Worm (Caenorhabditis elegans) whole organism, L2 larva: ENCODE measurements around the gene srw-95.

Source experiments
- C34F6.9 ChIP-seq: fragments of 150-350 bp; optimal IDR thresholded peaks from 2 replicates; lab custom pipeline; 2014; ENCODE audit warnings: missing biosample characterization, missing genetic modification characterization
- F13H6.1 ChIP-seq: sonication (generic microtip); optimal IDR thresholded peaks from 2 replicates; lab custom pipeline; 2016; ENCODE audit warnings: missing genetic modification characterization, missing compliant biosample characterization
- R02D3.7 ChIP-seq: fragments of 150-350 bp; optimal IDR thresholded peaks from 2 replicates; lab custom pipeline; 2014; ENCODE audit warnings: missing biosample characterization, missing genetic modification characterization
- Y55F3AM.14 ChIP-seq: fragments of 200-800 bp; sonication (Bioruptor generic); optimal IDR thresholded peaks from 2 replicates; lab custom pipeline; 2018; ENCODE audit warnings: mild to moderate bottlenecking, missing genetic modification characterization, missing compliant biosample characterization
- ZK546.5 ChIP-seq: sonication (generic microtip); optimal IDR thresholded peaks from 2 replicates; lab custom pipeline; 2017; ENCODE audit warnings: missing biosample characterization, missing genetic modification characterization
- alr-1 ChIP-seq: fragments of 150-350 bp; optimal IDR thresholded peaks from 2 replicates; lab custom pipeline; 2014; ENCODE audit warnings: missing biosample characterization, missing genetic modification characterization
- ama-1 ChIP-seq: fragments of 150-350 bp; optimal IDR thresholded peaks from 2 replicates; lab custom pipeline; 2018; ENCODE audit warnings: inconsistent platforms
- blmp-1 ChIP-seq: sonication (generic microtip); optimal IDR thresholded peaks from 2 replicates; lab custom pipeline; 2017; ENCODE audit warnings: missing genetic modification characterization, mild to moderate bottlenecking, missing compliant biosample characterization, antibody characterized with exemption, moderate library complexity; ENCODE audit not compliant: insufficient read depth
- ceh-16 ChIP-seq: fragments of 150-350 bp; optimal IDR thresholded peaks from 2 replicates; lab custom pipeline; 2014; ENCODE audit warnings: missing biosample characterization, missing genetic modification characterization
- ceh-82 ChIP-seq: fragments of 150-350 bp; optimal IDR thresholded peaks from 2 replicates; lab custom pipeline; 2014; ENCODE audit warnings: missing biosample characterization, missing genetic modification characterization
- crh-2 ChIP-seq: sonication (generic microtip); optimal IDR thresholded peaks from 2 replicates; lab custom pipeline; 2017; ENCODE audit warnings: missing biosample characterization, missing genetic modification characterization
- dmd-4 ChIP-seq: sonication (generic microtip); optimal IDR thresholded peaks from 2 replicates; lab custom pipeline; 2017; ENCODE audit warnings: missing biosample characterization, missing genetic modification characterization
- egl-27 ChIP-seq: sonication (generic microtip); optimal IDR thresholded peaks from 3 replicates; lab custom pipeline; 2017; ENCODE audit warnings: missing biosample characterization, missing genetic modification reagents, missing genetic modification characterization
- elt-3 ChIP-seq: sonication (generic microtip); optimal IDR thresholded peaks from 2 replicates; lab custom pipeline; 2017; ENCODE audit warnings: missing biosample characterization, missing genetic modification characterization
- fos-1 ChIP-seq: fragments of 150-350 bp; optimal IDR thresholded peaks from 2 replicates; lab custom pipeline; 2014; ENCODE audit warnings: missing biosample characterization, missing genetic modification characterization
- gmeb-1 ChIP-seq: fragments of 150-350 bp; optimal IDR thresholded peaks from 2 replicates; lab custom pipeline; 2014; ENCODE audit warnings: missing biosample characterization, missing genetic modification characterization
- lin-11 ChIP-seq: fragments of 150-350 bp; sonication (generic microtip); optimal IDR thresholded peaks from 2 replicates; lab custom pipeline; 2014; ENCODE audit warnings: missing biosample characterization, missing genetic modification characterization, inconsistent platforms, mixed read lengths
- lin-39 ChIP-seq: fragments of 150-350 bp; optimal IDR thresholded peaks from 2 replicates; lab custom pipeline; 2014; ENCODE audit warnings: missing biosample characterization, missing genetic modification reagents, missing genetic modification characterization
- lsy-2 ChIP-seq, 2 experiments: fragments of 150-350 bp in 1 of 2; sonication (generic microtip) in 1 of 2; optimal IDR thresholded peaks; 2 replicates each; lab custom pipeline; 2014 to 2017; ENCODE audit warnings: missing biosample characterization in 2 of 2, missing genetic modification characterization in 2 of 2
- mab-5 ChIP-seq: fragments of 150-350 bp; optimal IDR thresholded peaks from 2 replicates; lab custom pipeline; 2014; ENCODE audit warnings: missing biosample characterization, missing genetic modification characterization
- mdl-1 ChIP-seq, 2 experiments: fragments of 150-350 bp in 1 of 2; sonication (generic microtip) in 1 of 2; optimal IDR thresholded peaks; 2 replicates each; lab custom pipeline; 2017; ENCODE audit warnings: missing biosample characterization in 2 of 2, missing genetic modification characterization in 2 of 2
- nhr-10 ChIP-seq: sonication (generic microtip); optimal IDR thresholded peaks from 2 replicates; lab custom pipeline; 2017; ENCODE audit warnings: missing biosample characterization, missing genetic modification characterization
- nhr-12 ChIP-seq: fragments of 150-350 bp; optimal IDR thresholded peaks from 2 replicates; lab custom pipeline; 2014; ENCODE audit warnings: missing biosample characterization, missing genetic modification characterization
- nhr-129 ChIP-seq: fragments of 150-350 bp; optimal IDR thresholded peaks from 2 replicates; lab custom pipeline; 2014; ENCODE audit warnings: missing biosample characterization, missing genetic modification characterization
- nhr-21 ChIP-seq: fragments of 150-350 bp; optimal IDR thresholded peaks from 2 replicates; lab custom pipeline; 2014; ENCODE audit warnings: missing biosample characterization, missing genetic modification characterization
- nhr-23 ChIP-seq: fragments of 150-350 bp; optimal IDR thresholded peaks from 2 replicates; lab custom pipeline; 2014; ENCODE audit warnings: missing biosample characterization, missing genetic modification reagents, missing genetic modification characterization
- nhr-25 ChIP-seq: fragments of 150-350 bp; sonication (generic microtip); optimal IDR thresholded peaks from 3 replicates; lab custom pipeline; 2014; ENCODE audit warnings: missing biosample characterization, missing genetic modification characterization
- nhr-6 ChIP-seq: fragments of 150-350 bp; optimal IDR thresholded peaks from 2 replicates; lab custom pipeline; 2014; ENCODE audit warnings: missing biosample characterization, missing genetic modification characterization
- nhr-77 ChIP-seq: fragments of 150-350 bp; optimal IDR thresholded peaks from 2 replicates; lab custom pipeline; 2014; ENCODE audit warnings: missing biosample characterization, missing genetic modification characterization
- skn-1 ChIP-seq: sonication (generic microtip); optimal IDR thresholded peaks from 2 replicates; lab custom pipeline; 2017; ENCODE audit warnings: missing biosample characterization, missing genetic modification characterization
- sma-3 ChIP-seq: sonication (generic microtip); optimal IDR thresholded peaks from 2 replicates; lab custom pipeline; 2016; ENCODE audit warnings: missing genetic modification reagents, missing genetic modification characterization, missing compliant biosample characterization
- sma-9 ChIP-seq, 2 experiments: fragments of 150-350 bp in 1 of 2; sonication (generic microtip) in 1 of 2; optimal IDR thresholded peaks; 2 replicates each; lab custom pipeline; 2014 to 2016; ENCODE audit warnings: missing genetic modification characterization in 2 of 2, mild to moderate bottlenecking in 1 of 2, missing biosample characterization in 1 of 2, missing compliant biosample characterization in 1 of 2, missing genetic modification reagents in 1 of 2, moderate library complexity in 1 of 2
- snpc-4 ChIP-seq: fragments of 150-350 bp; optimal IDR thresholded peaks from 2 replicates; lab custom pipeline; 2014; ENCODE audit warnings: missing biosample characterization, missing genetic modification characterization
- unc-55 ChIP-seq: fragments of 150-350 bp; sonication (generic microtip); optimal IDR thresholded peaks from 3 replicates; lab custom pipeline; 2014; ENCODE audit warnings: missing biosample characterization, missing genetic modification reagents, missing genetic modification characterization
- zag-1 ChIP-seq: fragments of 150-350 bp; optimal IDR thresholded peaks from 2 replicates; lab custom pipeline; 2014; ENCODE audit warnings: missing biosample characterization, missing genetic modification characterization
- ztf-1 ChIP-seq: fragments of 200-800 bp; sonication (Bioruptor generic); conservative IDR thresholded peaks from 2 replicates; pipeline ENCODE4 v1.3.6; 2022; ENCODE audit warnings: missing genetic modification characterization, missing compliant biosample characterization
- ztf-11 ChIP-seq: sonication (generic microtip); optimal IDR thresholded peaks from 2 replicates; lab custom pipeline; 2017; ENCODE audit warnings: missing biosample characterization, missing genetic modification characterization
- ztf-4 ChIP-seq: fragments of 150-350 bp; optimal IDR thresholded peaks from 2 replicates; lab custom pipeline; 2014; ENCODE audit warnings: missing biosample characterization, missing genetic modification characterization

srw-95 gene

ce11 chrIV:4781123-4781522 is 30.8 kb upstream of the srw-95 start:
- TF ChIP-seq F13H6.1 (tag; lab: Kevin White, UChicago) = peak; percentile 50
- TF ChIP-seq unc-55 = peak; percentile 1
- peak; percentile 7 for TF ChIP-seq nhr-129 (tag; lab: Kevin White, UChicago)
- TF ChIP-seq mdl-1 (tag; optimal IDR thresholded peaks at IDR 0.05; lab: Kevin White, UChicago) = no peak
- no peak for TF ChIP-seq R02D3.7 (tag; lab: Kevin White, UChicago)
- no peak for TF ChIP-seq snpc-4

ce11 chrIV:4788332-4788731 is 23.5 kb upstream of the srw-95 start, which contains the start of gene nhr-104:
Gene nhr-104 (minus strand): TSS chrIV:4788692.
- TF ChIP-seq F13H6.1 (tag; lab: Kevin White, UChicago) (peak; percentile 27), lin-39 (tag; lab: Kevin White, UChicago) (no peak), crh-2 (tag; lab: Kevin White, UChicago) (peak; percentile 68), C34F6.9 (tag; lab: Kevin White, UChicago) (peak; percentile 47), ceh-16 (tag; lab: Kevin White, UChicago) (no peak), nhr-12 (tag; lab: Kevin White, UChicago) (no peak), sma-3 (GFP tag; lab: Kevin White, UChicago) (peak; percentile 59), ztf-4 (no peak), nhr-25 (tag; lab: Kevin White, UChicago) (peak; percentile 60), mdl-1 (tag; optimal IDR thresholded peaks at IDR 0.05; lab: Kevin White, UChicago) (peak in 1 of 2 experiments; percentile 36), Y55F3AM.14 (GFP tag; lab: Kevin White, UChicago) (no peak), nhr-10 (tag; lab: Kevin White, UChicago) (no peak), lsy-2 (tag; optimal IDR thresholded peaks at IDR 0.05; lab: Kevin White, UChicago) (peak in 1 of 2 experiments; percentile 56), ceh-82 (tag; lab: Kevin White, UChicago) (no peak), nhr-6 (tag; lab: Kevin White, UChicago) (no peak), skn-1 (tag; lab: Kevin White, UChicago) (peak; percentile 78), alr-1 (tag; lab: Kevin White, UChicago) (no peak), ama-1 (no peak), blmp-1 (tag; lab: Kevin White, UChicago) (peak; percentile 5), ZK546.5 (tag; lab: Kevin White, UChicago) (no peak), sma-9 (GFP tag; optimal IDR thresholded peaks at IDR 0.05; lab: Kevin White, UChicago) (peak; percentile 74), sma-9 (tag; optimal IDR thresholded peaks at IDR 0.05; lab: Kevin White, UChicago) (no peak), nhr-129 (tag; lab: Kevin White, UChicago) (peak; percentile 86), nhr-21 (tag; lab: Kevin White, UChicago) (peak; percentile 38), ztf-1 (GFP tag; lab: Robert Waterston, UW) (no peak), gmeb-1 (tag; lab: Kevin White, UChicago) (peak; percentile 54), nhr-23 (no peak), snpc-4 (no peak), mab-5 (tag; lab: Kevin White, UChicago) (no peak), ztf-11 (no peak), elt-3 (tag; lab: Kevin White, UChicago) (no peak), lin-11 (tag; lab: Kevin White, UChicago) (no peak), fos-1 (tag; lab: Kevin White, UChicago) (peak; percentile 65), zag-1 (no peak), egl-27 (no peak)
- TF ChIP-seq, all 48 proteins: peak for 14

DNA sequence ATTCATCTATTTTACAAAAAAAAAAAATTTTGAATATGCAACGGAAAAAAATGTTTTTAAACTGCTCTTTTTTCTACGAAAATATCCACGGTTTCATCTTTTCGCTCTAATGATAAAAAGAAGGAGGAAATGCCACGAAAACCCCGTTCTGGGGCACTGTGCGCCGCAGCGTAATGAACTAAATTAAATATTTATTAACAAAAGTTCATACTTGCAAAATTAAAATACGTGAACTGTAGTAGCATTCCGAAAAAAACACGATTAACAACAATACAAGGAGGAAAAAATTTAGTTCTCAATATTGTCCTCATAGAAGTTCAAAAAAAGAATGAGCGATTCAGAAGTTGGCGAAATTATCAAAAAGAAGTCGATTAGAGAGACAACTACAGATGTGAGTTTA is 22.4 kb upstream of the srw-95 start, which contains the start of gene R11E3.1:
R11E3.1 (plus strand) TSS at position 301 of the 400 bp plus-strand sequence.
- no peak for TF ChIP-seq ceh-16 (tag; lab: Kevin White, UChicago)
- TF ChIP-seq dmd-4 (tag; lab: Kevin White, UChicago) = no peak

DNA sequence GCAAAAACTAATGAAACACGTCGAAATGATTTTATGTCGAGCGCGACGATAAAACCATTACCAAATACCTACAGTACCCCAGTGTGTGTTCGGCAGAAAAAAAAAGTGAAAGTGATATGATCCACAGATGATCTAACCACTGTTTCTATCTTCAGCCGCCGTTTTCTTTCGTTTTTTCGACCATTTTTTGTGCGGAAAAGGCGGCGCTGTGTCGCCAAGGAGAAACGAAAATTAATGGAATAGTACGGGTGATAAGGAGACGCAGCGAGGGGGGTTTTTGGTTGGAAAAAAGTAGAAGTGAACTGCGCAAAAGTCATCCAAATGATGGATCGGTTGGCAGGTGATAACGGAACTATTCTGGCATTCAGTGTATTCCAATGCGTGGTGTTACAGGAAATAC is 16.8 kb upstream of the srw-95 start:
- TF ChIP-seq ztf-4 = no peak
- TF ChIP-seq nhr-77 (tag; lab: Kevin White, UChicago) = no peak
- no peak for TF ChIP-seq ztf-1 (GFP tag; lab: Robert Waterston, UW)
- TF ChIP-seq nhr-21 (tag; lab: Kevin White, UChicago) = no peak
- TF ChIP-seq egl-27 = no peak
- no peak for TF ChIP-seq alr-1 (tag; lab: Kevin White, UChicago)
